Worm (Caenorhabditis elegans): Measurements from ENCODE around the gene pqn-31.

- TF ChIP-seq snpc-3.4 (tag; optimal IDR thresholded peaks at IDR 0.05) (no peak), ceh-40 (GFP tag; IDR thresholded peaks at IDR 0.05) (no peak), nhr-80 (tag; optimal IDR thresholded peaks at IDR 0.05) (peak; percentile 88), attf-6 (GFP tag; IDR thresholded peaks at IDR 0.05) (no peak), tlf-1 (GFP tag; optimal IDR thresholded peaks at IDR 0.05) (no peak), sptf-2 (GFP tag; optimal IDR thresholded peaks at IDR 0.05) (no peak), Y53G8AR.9 (GFP tag; conservative IDR thresholded peaks at IDR 0.05) (no peak), pha-4 (tag; optimal IDR thresholded peaks at IDR 0.05) (no peak), chd-7 (tag; optimal IDR thresholded peaks at IDR 0.05) (no peak)
These were observed 30.4 kb upstream of the pqn-31 start for ce11 chrV:9078815-9079525.
